Fruit fly (Drosophila melanogaster) whole organism, wandering third instar larva: Measurements from ENCODE around the gene PGRP-LD.

Experiments used
- Abd-B ChIP-seq: fragments of >200 bp; optimal IDR thresholded peaks from 2 replicates; lab custom pipeline; 2017; ENCODE audit warnings: missing biosample characterization, missing genetic modification characterization
- CG32264 ChIP-seq: fragments of 200-800 bp; sonication (Bioruptor generic); optimal IDR thresholded peaks from 2 replicates; lab custom pipeline; 2016; ENCODE audit warnings: missing biosample characterization, missing genetic modification characterization
- Dfd ChIP-seq: fragments of >200 bp; optimal IDR thresholded peaks from 2 replicates; lab custom pipeline; 2017; ENCODE audit warnings: missing biosample characterization, missing genetic modification characterization
- Dif ChIP-seq: fragments of 200-275, 200-300 bp; sonication (Bioruptor generic); optimal IDR thresholded peaks from 2 replicates; lab custom pipeline; 2018; ENCODE audit warnings: missing biosample characterization, missing genetic modification characterization; ENCODE audit not compliant: partially characterized antibody
- HLH106 ChIP-seq: fragments of 200-800 bp; optimal IDR thresholded peaks from 3 replicates; lab custom pipeline; 2019; ENCODE audit warnings: missing biosample characterization, mild to moderate bottlenecking, missing genetic modification characterization, moderate library complexity
- Hnf4 ChIP-seq: fragments of 200-800 bp; sonication (Bioruptor generic); optimal IDR thresholded peaks from 2 replicates; lab custom pipeline; 2016; ENCODE audit warnings: missing biosample characterization, mild to moderate bottlenecking, missing genetic modification characterization
- Hr78 ChIP-seq: fragments of >200 bp; optimal IDR thresholded peaks from 2 replicates; lab custom pipeline; 2017; ENCODE audit warnings: missing biosample characterization, missing genetic modification characterization
- Jra ChIP-seq: sonication (Bioruptor generic); optimal IDR thresholded peaks from 2 replicates; lab custom pipeline; 2016; ENCODE audit warnings: missing biosample characterization, missing genetic modification characterization
- OdsH ChIP-seq: fragments of 200-800 bp; sonication (Bioruptor generic); optimal IDR thresholded peaks from 2 replicates; lab custom pipeline; 2016; ENCODE audit warnings: missing biosample characterization, mild to moderate bottlenecking, missing genetic modification characterization
- Sp1 ChIP-seq: fragments of 200-800 bp; sonication (Bioruptor generic); optimal IDR thresholded peaks from 3 replicates; lab custom pipeline; 2019; ENCODE audit warnings: missing biosample characterization, mild to moderate bottlenecking, missing genetic modification characterization, moderate library complexity
- Vsx2 ChIP-seq: fragments of 200-300, 225-300 bp; sonication (Bioruptor generic); optimal IDR thresholded peaks from 2 replicates; lab custom pipeline; 2018; ENCODE audit warnings: missing biosample characterization, missing genetic modification characterization; ENCODE audit not compliant: partially characterized antibody
- br ChIP-seq: fragments of 200-800 bp; sonication (Bioruptor generic); optimal IDR thresholded peaks from 2 replicates; lab custom pipeline; 2016; ENCODE audit warnings: missing biosample characterization, missing genetic modification characterization
- brk ChIP-seq: fragments of 200-800 bp; sonication (Bioruptor generic); optimal IDR thresholded peaks from 2 replicates; lab custom pipeline; 2016; ENCODE audit warnings: missing biosample characterization, mild to moderate bottlenecking, missing genetic modification characterization
- dl ChIP-seq, 2 experiments: fragments of 175-275, 200-275 bp in 1 of 2; fragments of 200-275 bp in 1 of 2; sonication (Bioruptor generic); optimal IDR thresholded peaks; lab custom pipeline; 2018; ENCODE audit warnings: mild to moderate bottlenecking in 2 of 2, missing biosample characterization in 2 of 2, missing genetic modification characterization in 2 of 2, moderate library complexity in 2 of 2; ENCODE audit not compliant: partially characterized antibody in 2 of 2, insufficient read depth in 1 of 2
- dmrt93B ChIP-seq: fragments of 200-800 bp; sonication (Bioruptor generic); optimal IDR thresholded peaks from 2 replicates; lab custom pipeline; 2018; ENCODE audit warnings: missing biosample characterization, mild to moderate bottlenecking, missing genetic modification characterization
- dsf ChIP-seq: sonication (Bioruptor generic); optimal IDR thresholded peaks from 2 replicates; lab custom pipeline; 2016; ENCODE audit warnings: missing biosample characterization, missing genetic modification characterization, borderline replicate concordance
- ey ChIP-seq: fragments of 200-800 bp; sonication (Bioruptor generic); optimal IDR thresholded peaks from 2 replicates; lab custom pipeline; 2016; ENCODE audit warnings: missing biosample characterization, missing genetic modification characterization
- foxo ChIP-seq, 2 experiments: fragments of 200-800 bp; sonication (Bioruptor generic); optimal IDR thresholded peaks; 2 replicates in 1 of 2; 3 replicates in 1 of 2; lab custom pipeline; 2016 to 2017; ENCODE audit warnings: missing biosample characterization in 2 of 2, missing genetic modification characterization in 2 of 2
- fru ChIP-seq: fragments of 200-800 bp; sonication (Bioruptor generic); optimal IDR thresholded peaks from 3 replicates; lab custom pipeline; 2016; ENCODE audit warnings: missing biosample characterization, mild to moderate bottlenecking, missing genetic modification characterization
- h ChIP-seq: fragments of 200-800 bp; sonication (Bioruptor generic); optimal IDR thresholded peaks from 3 replicates; lab custom pipeline; 2016; ENCODE audit warnings: missing biosample characterization, mild to moderate bottlenecking, missing genetic modification characterization
- lola ChIP-seq: fragments of >200 bp; optimal IDR thresholded peaks from 2 replicates; lab custom pipeline; 2017; ENCODE audit warnings: missing biosample characterization, missing genetic modification characterization
- pan ChIP-seq: fragments of >200 bp; optimal IDR thresholded peaks from 2 replicates; lab custom pipeline; 2017
- rgr ChIP-seq: fragments of 200-800 bp; sonication (Bioruptor generic); optimal IDR thresholded peaks from 3 replicates; lab custom pipeline; 2016; ENCODE audit warnings: missing biosample characterization, mild to moderate bottlenecking, missing genetic modification characterization
- sv ChIP-seq: fragments of 200-800 bp; sonication (Bioruptor generic); optimal IDR thresholded peaks from 3 replicates; lab custom pipeline; 2016; ENCODE audit warnings: missing biosample characterization, missing genetic modification characterization
- tai ChIP-seq: sonication (Bioruptor generic); optimal IDR thresholded peaks from 2 replicates; lab custom pipeline; 2016; ENCODE audit warnings: missing biosample characterization, missing genetic modification characterization

The PGRP-LD gene

DNA sequence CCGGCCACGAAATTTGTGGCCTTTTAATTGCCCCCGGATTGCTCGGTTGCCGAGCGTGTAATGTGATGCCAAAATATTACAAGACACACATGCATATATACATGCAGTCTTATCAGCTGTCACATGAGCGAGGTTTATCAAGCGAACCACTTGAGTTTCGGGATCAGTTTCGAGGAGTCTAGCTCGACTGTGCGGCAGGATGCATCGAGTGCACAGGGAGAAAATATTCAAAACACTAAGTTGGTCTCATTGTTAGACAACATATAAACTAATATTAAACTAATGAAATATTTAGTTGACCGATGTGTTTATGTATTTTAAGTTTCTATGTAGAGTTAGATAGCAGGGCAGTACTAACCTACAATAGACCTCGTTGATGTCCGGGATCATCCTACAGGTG, 37.3 kb downstream of the PGRP-LD start:
- TF ChIP-seq Jra (GFP tag; lab: Kevin White, UChicago) (no peak), brk (GFP tag; lab: Kevin White, UChicago) (no peak)

DNA sequence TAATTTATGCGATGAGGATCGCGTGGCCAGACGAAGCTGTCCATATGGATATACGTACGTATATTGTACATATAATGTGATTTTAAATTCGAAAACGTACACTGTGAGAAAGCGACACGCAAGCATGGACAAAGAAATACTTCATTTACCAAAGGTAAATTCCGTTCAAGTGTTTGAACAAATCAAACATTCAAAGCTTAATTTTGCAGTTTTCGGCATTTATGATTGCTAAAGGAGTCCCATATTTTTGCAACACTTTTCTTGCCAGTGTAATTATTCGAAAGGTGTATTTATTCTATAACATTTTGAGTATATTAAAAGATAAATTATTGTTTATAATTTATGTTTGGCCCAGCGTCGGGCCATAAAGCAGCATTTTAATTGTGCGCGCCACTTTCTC, 39.5 kb downstream of the PGRP-LD start:
- TF ChIP-seq ey (GFP tag; lab: Kevin White, UChicago) = peak; percentile 51
- TF ChIP-seq Dfd = no peak
- peak; percentile 62 for TF ChIP-seq h (GFP tag; lab: Kevin White, UChicago)
- TF ChIP-seq foxo (GFP tag; optimal IDR thresholded peaks at IDR 0.05; lab: Kevin White, UChicago) = peak in 1 of 2 experiments; percentile 63
- TF ChIP-seq Jra (GFP tag; lab: Kevin White, UChicago) = no peak
- TF ChIP-seq dmrt93B (GFP tag; lab: Kevin White, UChicago) = peak; percentile 38
- no peak for TF ChIP-seq tai (GFP tag; lab: Kevin White, UChicago)
- TF ChIP-seq Sp1 (GFP tag; lab: Kevin White, UChicago) = peak; percentile 29
- peak; percentile 61 for TF ChIP-seq rgr (GFP tag; lab: Kevin White, UChicago)
- TF ChIP-seq fru = peak; percentile 28
- TF ChIP-seq sv = peak; percentile 18
- peak; percentile 16 for TF ChIP-seq Hnf4 (GFP tag; lab: Kevin White, UChicago)
- peak; percentile 59 for TF ChIP-seq OdsH (GFP tag; lab: Kevin White, UChicago)
- peak; percentile 72 for TF ChIP-seq HLH106 (tag; lab: Kevin White, UChicago)
- no peak for TF ChIP-seq Dif (GFP tag; lab: Kevin White, UChicago)
- TF ChIP-seq CG32264 (GFP tag; lab: Kevin White, UChicago) = peak; percentile 24

DNA sequence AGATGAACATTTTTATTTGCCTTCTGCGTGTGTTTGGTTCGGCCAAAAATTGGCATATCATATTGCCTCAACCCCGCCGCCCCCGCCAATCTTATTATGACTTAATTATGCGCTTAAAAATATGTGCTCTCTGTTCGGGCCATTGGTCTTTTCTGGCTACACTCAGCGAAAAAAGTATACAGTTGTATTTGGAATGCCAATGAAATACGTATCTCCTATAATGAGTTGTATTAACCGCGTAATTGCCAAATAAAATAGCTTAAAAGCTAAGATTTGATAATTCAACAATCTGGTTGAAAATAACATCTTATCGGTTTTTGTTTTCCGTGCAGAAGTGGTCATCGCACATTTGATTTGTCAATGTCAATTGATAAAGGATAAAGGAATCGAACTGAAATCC, 40.2 kb downstream of the PGRP-LD start:
- TF ChIP-seq ey (GFP tag; lab: Kevin White, UChicago) (peak; percentile 15), tai (GFP tag; lab: Kevin White, UChicago) (no peak), foxo (GFP tag; optimal IDR thresholded peaks at IDR 0.05; lab: Kevin White, UChicago) (peak in 1 of 2 experiments; percentile 35), Sp1 (GFP tag; lab: Kevin White, UChicago) (peak; percentile 10), rgr (GFP tag; lab: Kevin White, UChicago) (peak; percentile 45), h (GFP tag; lab: Kevin White, UChicago) (peak; percentile 8), fru (peak; percentile 7), sv (no peak), brk (GFP tag; lab: Kevin White, UChicago) (no peak)

DNA sequence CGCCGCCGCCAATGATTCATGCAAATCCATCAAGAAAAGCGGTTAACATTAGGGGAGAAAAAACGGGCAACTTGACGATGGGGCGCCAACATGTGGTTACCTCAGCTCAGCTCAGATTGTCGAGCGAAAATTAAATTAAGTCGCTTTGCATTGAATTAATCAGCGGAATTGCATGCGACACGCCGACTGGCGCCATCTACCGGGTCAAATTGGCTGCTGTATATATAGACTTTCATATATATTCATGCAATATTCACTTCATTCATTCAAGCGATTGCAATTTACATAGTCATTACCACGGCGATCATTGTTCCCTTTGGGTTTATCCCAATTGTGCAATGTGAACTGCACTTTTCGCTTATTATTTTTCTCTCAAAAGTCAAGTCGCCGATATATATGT, 40.9 kb downstream of the PGRP-LD start:
- TF ChIP-seq dsf (GFP tag; lab: Kevin White, UChicago) (no peak), Hr78 (GFP tag; lab: Kevin White, UChicago) (no peak), Vsx2 (no peak), Abd-B (no peak), CG32264 (GFP tag; lab: Kevin White, UChicago) (no peak), sv (no peak), tai (GFP tag; lab: Kevin White, UChicago) (no peak), Jra (GFP tag; lab: Kevin White, UChicago) (no peak), Sp1 (GFP tag; lab: Kevin White, UChicago) (no peak), brk (GFP tag; lab: Kevin White, UChicago) (no peak), fru (no peak), dl (GFP tag; optimal IDR thresholded peaks at IDR 0.05; lab: Kevin White, UChicago; ENCODE audit: insufficient read depth in 1 of 2, partially characterized antibody in 2 of 2) (no peak), lola (GFP tag; lab: Kevin White, UChicago) (no peak), foxo (GFP tag; optimal IDR thresholded peaks at IDR 0.05; lab: Kevin White, UChicago) (no peak), Hnf4 (GFP tag; lab: Kevin White, UChicago) (no peak), br (GFP tag; lab: Kevin White, UChicago) (no peak), dmrt93B (GFP tag; lab: Kevin White, UChicago) (no peak), rgr (GFP tag; lab: Kevin White, UChicago) (no peak)

DNA sequence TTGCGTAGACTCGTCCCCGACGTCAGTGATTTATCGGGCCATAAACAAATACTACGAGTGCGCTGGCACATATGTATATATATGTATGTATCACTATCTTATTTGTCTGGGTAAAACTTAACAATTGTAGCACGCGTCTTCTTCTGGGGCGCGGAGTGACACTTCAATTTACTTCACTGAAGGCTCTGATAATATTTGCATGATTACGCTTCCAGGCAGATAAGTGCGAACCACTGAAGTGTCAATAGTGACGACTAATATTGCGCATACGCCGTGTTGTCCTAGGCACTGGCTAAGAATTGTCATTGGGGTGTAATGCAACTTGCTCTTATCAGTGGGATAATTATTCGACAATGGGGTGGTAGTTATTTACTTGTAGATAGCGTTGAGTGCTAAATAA, 41.7 kb downstream of the PGRP-LD start:
- peak; percentile 13 for TF ChIP-seq h (GFP tag; lab: Kevin White, UChicago)
- TF ChIP-seq rgr (GFP tag; lab: Kevin White, UChicago) = peak; percentile 4
- no peak for TF ChIP-seq brk (GFP tag; lab: Kevin White, UChicago)

DNA sequence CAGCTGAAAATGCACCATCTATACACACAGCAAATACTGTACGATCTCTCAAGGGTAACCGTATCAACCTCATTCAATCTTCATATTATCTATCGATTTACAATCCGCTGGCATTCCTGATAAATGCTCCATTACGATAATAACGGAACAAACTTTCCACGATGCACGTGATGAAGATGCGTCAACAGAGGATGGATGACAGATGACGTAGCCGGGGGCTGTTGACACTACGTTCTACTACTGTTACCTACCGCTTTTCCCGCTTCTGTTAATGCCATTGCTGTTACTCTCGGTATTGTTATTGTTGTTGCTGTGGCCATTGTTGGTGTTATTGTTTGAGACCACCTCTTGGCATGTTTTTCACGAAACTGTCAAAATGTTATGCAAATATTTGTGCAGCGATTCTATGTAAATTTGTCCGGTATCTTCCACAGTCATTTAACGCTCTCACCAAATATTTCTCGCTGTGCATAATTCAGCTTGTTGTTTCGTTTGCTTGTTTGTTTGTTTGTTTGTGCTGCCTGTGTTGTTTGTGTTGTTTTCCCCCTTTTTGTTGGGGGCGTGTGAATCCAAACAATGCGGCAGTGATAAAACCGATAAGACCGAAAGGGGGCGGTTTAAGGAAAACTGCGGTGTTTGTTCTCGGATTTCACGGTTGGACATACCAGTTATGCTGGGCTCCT, 44.1 kb downstream of the PGRP-LD start:
- peak; percentile 60 for TF ChIP-seq sv
- TF ChIP-seq dmrt93B (GFP tag; lab: Kevin White, UChicago) = peak; percentile 6
- TF ChIP-seq fru = peak; percentile 18
- no peak for TF ChIP-seq pan (lab: Kevin White, UChicago)
- TF ChIP-seq, all 38 proteins: peak for 3
